Fruit fly (Drosophila melanogaster): ENCODE measurements around the gene RpL13A.

dm6 chr3R:5621714-5622405 lies 2.4 kb upstream of the RpL13A start:
- no peak for TF ChIP-seq insv (optimal IDR thresholded peaks at IDR 0.05)
- TF ChIP-seq psq (optimal IDR thresholded peaks at IDR 0.05) = no peak
- TF ChIP-seq h (optimal IDR thresholded peaks at IDR 0.05) = no peak
